Fruit fly (Drosophila melanogaster): Measurements from ENCODE around the gene Nfs1.

Nfs1 gene

dm6 chr2L:12007331-12007791 is 7.9 kb downstream of the Nfs1 start (continued):
- TF ChIP-seq Nf-YB (GFP tag; optimal IDR thresholded peaks at IDR 0.05) = peak; percentile 94
- no peak for TF ChIP-seq lmd (GFP tag; IDR thresholded peaks at IDR 0.05)
- peak; percentile 66 for TF ChIP-seq Hand (GFP tag; optimal IDR thresholded peaks at IDR 0.05)
- peak; percentile 93 for TF ChIP-seq HmgZ (tag; optimal IDR thresholded peaks at IDR 0.05)
- TF ChIP-seq Bteb2 (GFP tag; optimal IDR thresholded peaks at IDR 0.05) = peak; percentile 18
- TF ChIP-seq CG10209 (GFP tag; optimal IDR thresholded peaks at IDR 0.05) = peak; percentile 47
- no peak for TF ChIP-seq CG16813 (GFP tag; IDR thresholded peaks at IDR 0.05; ENCODE audit: partially characterized antibody)
- peak; percentile 87 for TF ChIP-seq CG17186 (GFP tag; optimal IDR thresholded peaks at IDR 0.05)
- TF ChIP-seq CG2875 (GFP tag; optimal IDR thresholded peaks at IDR 0.05) = peak; percentile 61
- no peak; the same call in 2 of the 3 replicates for TF ChIP-seq croc (GFP tag; conservative IDR thresholded peaks at IDR 0.05)
- TF ChIP-seq lab (GFP tag; optimal IDR thresholded peaks at IDR 0.05) = peak; percentile 83
- peak; percentile 51 for TF ChIP-seq Dad (GFP tag; optimal IDR thresholded peaks at IDR 0.05)
- peak; percentile 36 for TF ChIP-seq CG7928 (GFP tag; optimal IDR thresholded peaks at IDR 0.05)
- no peak for TF ChIP-seq HLH54F (GFP tag; optimal IDR thresholded peaks at IDR 0.05)
- TF ChIP-seq CG17612 (GFP tag; IDR thresholded peaks at IDR 0.05) = no peak
- TF ChIP-seq insv (GFP tag; optimal IDR thresholded peaks at IDR 0.05) = peak in 1 of 2 experiments; percentile 76
- TF ChIP-seq p53 (GFP tag; optimal IDR thresholded peaks at IDR 0.05) = peak; percentile 100
- peak; percentile 96 for TF ChIP-seq Med (GFP tag)
- TF ChIP-seq CG4820 (GFP tag; optimal IDR thresholded peaks at IDR 0.05) = no peak
- no peak for TF ChIP-seq ro (GFP tag; IDR thresholded peaks at IDR 0.05)
- peak; percentile 93 for TF ChIP-seq sug (tag; optimal IDR thresholded peaks at IDR 0.05)
- peak; percentile 84 for TF ChIP-seq CG11504 (tag; optimal IDR thresholded peaks at IDR 0.05)
- peak; percentile 74 for TF ChIP-seq CG13624 (GFP tag; optimal IDR thresholded peaks at IDR 0.05)
- peak; percentile 46 for TF ChIP-seq Sry-β (GFP tag; optimal IDR thresholded peaks at IDR 0.05)
- TF ChIP-seq CG15269 (tag; optimal IDR thresholded peaks at IDR 0.05) = peak; percentile 84
- peak; percentile 90 for TF ChIP-seq CG18262 (tag; optimal IDR thresholded peaks at IDR 0.05)
- peak; percentile 89 for TF ChIP-seq Myb (GFP tag; optimal IDR thresholded peaks at IDR 0.05)
- TF ChIP-seq aop (GFP tag; IDR thresholded peaks at IDR 0.05) = no peak
- TF ChIP-seq CG12071 (GFP tag; optimal IDR thresholded peaks at IDR 0.05) = peak; percentile 80
- no peak for TF ChIP-seq so (GFP tag; IDR thresholded peaks at IDR 0.05)
- no peak for TF ChIP-seq ash1 (GFP tag; optimal IDR thresholded peaks at IDR 0.05)
- no peak for TF ChIP-seq Doc2 (GFP tag; IDR thresholded peaks at IDR 0.05)
- TF ChIP-seq trem (tag; optimal IDR thresholded peaks at IDR 0.05) = peak; percentile 37
- no peak for TF ChIP-seq CG2199 (GFP tag; IDR thresholded peaks at IDR 0.05)
- no peak for TF ChIP-seq CG8281 (tag; optimal IDR thresholded peaks at IDR 0.05)
- TF ChIP-seq CG3065 (GFP tag; optimal IDR thresholded peaks at IDR 0.05) = peak; percentile 41
- TF ChIP-seq CG3838 (GFP tag; optimal IDR thresholded peaks at IDR 0.05) = peak; percentile 64
- peak; percentile 100 for TF ChIP-seq abd-A (tag; optimal IDR thresholded peaks at IDR 0.05)
- TF ChIP-seq Mrtf (GFP tag; IDR thresholded peaks at IDR 0.05) = no peak
- peak; percentile 68 for TF ChIP-seq CG33557 (GFP tag; optimal IDR thresholded peaks at IDR 0.05)
- peak; percentile 65 for TF ChIP-seq Mad (GFP tag; optimal IDR thresholded peaks at IDR 0.05)
- peak; percentile 2 for TF ChIP-seq tin (GFP tag; optimal IDR thresholded peaks at IDR 0.05)
- TF ChIP-seq PHDP (tag; optimal IDR thresholded peaks at IDR 0.05) = peak; percentile 49
- TF ChIP-seq ab (GFP tag; optimal IDR thresholded peaks at IDR 0.05) = no peak
- peak; percentile 35 for TF ChIP-seq Sox100B (GFP tag; optimal IDR thresholded peaks at IDR 0.05)
- peak; percentile 50 for TF ChIP-seq CG10979 (tag; optimal IDR thresholded peaks at IDR 0.05)
- no peak for TF ChIP-seq CG9876 (GFP tag; optimal IDR thresholded peaks at IDR 0.05)
- TF ChIP-seq psq (GFP tag; optimal IDR thresholded peaks at IDR 0.05) = peak; percentile 6
- peak; percentile 16 for TF ChIP-seq D19A (tag; optimal IDR thresholded peaks at IDR 0.05)
- TF ChIP-seq ems (GFP tag; optimal IDR thresholded peaks at IDR 0.05) = peak; percentile 12
- no peak for TF ChIP-seq pita (GFP tag; optimal IDR thresholded peaks at IDR 0.05)

All from whole organism, embryonic.